Fruit fly (Drosophila melanogaster) whole organism, adult: Measurements from ENCODE around the gene CG4872.

Experiments
- CG12768 ChIP-seq: fragments of 200-800 bp; sonication (Bioruptor generic); optimal IDR thresholded peaks from 2 replicates; lab custom pipeline; 2017; ENCODE audit warnings: missing biosample characterization, missing genetic modification characterization, mild to moderate bottlenecking, moderate library complexity, missing genetic modification reagents
- CG1620 ChIP-seq: fragments of 200-800 bp; sonication (Bioruptor generic); optimal IDR thresholded peaks from 2 replicates; lab custom pipeline; 2016; ENCODE audit warnings: missing biosample characterization, missing genetic modification characterization
- CG33017 ChIP-seq: fragments of 200-800 bp; sonication (Bioruptor generic); optimal IDR thresholded peaks from 2 replicates; lab custom pipeline; 2018; ENCODE audit warnings: missing biosample characterization, mild to moderate bottlenecking, missing genetic modification characterization, moderate library complexity
- Crg-1 ChIP-seq: fragments of 200-800 bp; sonication (Bioruptor generic); optimal IDR thresholded peaks from 2 replicates; lab custom pipeline; 2016; ENCODE audit warnings: missing biosample characterization, missing genetic modification characterization
- Hr96 ChIP-seq: fragments of 200-800 bp; sonication (Bioruptor generic); optimal IDR thresholded peaks from 2 replicates; lab custom pipeline; 2016; ENCODE audit warnings: missing biosample characterization, missing genetic modification characterization
- bab1 ChIP-seq: fragments of 200-800 bp; sonication (Bioruptor generic); optimal IDR thresholded peaks from 3 replicates; lab custom pipeline; 2019; ENCODE audit warnings: missing biosample characterization, mild to moderate bottlenecking, missing genetic modification characterization, moderate library complexity
- cic ChIP-seq: fragments of 200-800 bp; sonication (Bioruptor generic); optimal IDR thresholded peaks from 2 replicates; lab custom pipeline; 2017; ENCODE audit warnings: missing biosample characterization, mild to moderate bottlenecking, missing genetic modification characterization, moderate library complexity
- kay ChIP-seq: fragments of 200-800 bp; sonication (Bioruptor generic); peaks from one replicate; lab custom pipeline; 2016; ENCODE audit warnings: missing biosample characterization, missing genetic modification characterization, borderline replicate concordance
- toe ChIP-seq: fragments of 200-800 bp; sonication (Bioruptor generic); optimal IDR thresholded peaks from 2 replicates; lab custom pipeline; 2016; ENCODE audit warnings: missing biosample characterization, missing genetic modification characterization

DNA sequence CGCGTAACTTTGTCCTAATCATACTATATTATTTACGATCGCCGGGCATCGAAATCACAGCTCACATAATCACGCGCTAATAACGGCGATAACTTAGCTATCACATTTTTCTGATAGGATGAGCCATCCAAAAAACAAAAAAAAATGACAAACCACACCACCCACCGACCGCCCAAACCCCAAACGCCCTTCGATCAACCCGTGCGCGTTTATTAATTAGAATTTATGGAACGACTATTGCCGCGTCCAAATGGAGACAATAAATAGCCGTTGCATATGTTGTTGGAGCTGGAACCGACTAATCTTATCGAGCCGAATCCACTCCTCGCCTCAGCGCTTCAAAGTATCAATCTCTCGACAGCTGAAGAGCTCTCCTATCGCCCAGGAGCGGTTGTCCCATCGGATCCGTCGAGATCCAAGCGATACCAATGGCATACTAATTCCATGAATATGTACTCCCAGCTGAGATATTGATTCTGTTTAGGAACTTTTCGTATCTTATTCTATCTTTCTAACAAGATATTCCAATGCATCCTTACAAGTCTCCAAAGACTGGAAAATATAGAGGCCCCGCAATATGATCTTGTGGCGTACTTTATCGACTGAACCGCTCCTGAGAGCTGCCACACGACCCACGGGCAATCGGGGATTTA, 43.0 kb downstream of the CG4872 start:
- TF ChIP-seq Crg-1 (GFP tag; lab: Kevin White, UChicago) (no peak), toe (no peak), kay (GFP tag; lab: Kevin White, UChicago) (no peak), cic (GFP tag; lab: Kevin White, UChicago) (no peak), Hr96 (GFP tag; lab: Kevin White, UChicago) (peak; percentile 15), CG12768 (GFP tag; lab: Kevin White, UChicago) (no peak), CG1620 (GFP tag; lab: Kevin White, UChicago) (no peak), bab1 (no peak), CG33017 (no peak)
